Worm (Caenorhabditis elegans) whole organism, early embryonic: ENCODE measurements around the gene cest-8.

Experiments used
- B0310.2 ChIP-seq: sonication (generic microtip); optimal IDR thresholded peaks from 2 replicates; lab custom pipeline; 2016; ENCODE audit warnings: mild to moderate bottlenecking, missing genetic modification characterization, missing compliant biosample characterization
- F13C5.2 ChIP-seq: sonication (generic microtip); optimal IDR thresholded peaks from 2 replicates; lab custom pipeline; 2017; ENCODE audit warnings: mild to moderate bottlenecking, missing genetic modification characterization, inconsistent platforms, missing compliant biosample characterization
- aly-1 ChIP-seq: sonication (generic microtip); optimal IDR thresholded peaks from 2 replicates; lab custom pipeline; 2016; ENCODE audit warnings: missing genetic modification characterization, missing compliant biosample characterization
- ama-1 ChIP-seq: fragments of 150-350 bp; optimal IDR thresholded peaks from 2 replicates; lab custom pipeline; 2014
- ceh-36 ChIP-seq: sonication (generic microtip); optimal IDR thresholded peaks from 2 replicates; lab custom pipeline; 2016; ENCODE audit warnings: missing genetic modification characterization, inconsistent platforms, missing compliant biosample characterization
- ets-7 ChIP-seq: sonication (generic microtip); optimal IDR thresholded peaks from 2 replicates; lab custom pipeline; 2016; ENCODE audit warnings: missing genotype, missing genetic modification characterization, missing compliant biosample characterization
- flt-1 ChIP-seq: fragments of 200-800 bp; sonication (Bioruptor generic); IDR thresholded peaks from 2 replicates; pipeline ENCODE4 v1.3.6; 2022; ENCODE audit warnings: missing genetic modification characterization, missing compliant biosample characterization
- scrt-1 ChIP-seq: fragments of 200-800 bp; sonication (Bioruptor generic); IDR thresholded peaks from 2 replicates; pipeline ENCODE4 v1.3.6; 2022; ENCODE audit warnings: missing genetic modification characterization, missing compliant biosample characterization
- tra-4 ChIP-seq: sonication (generic microtip); optimal IDR thresholded peaks from 2 replicates; lab custom pipeline; 2017; ENCODE audit warnings: missing genetic modification characterization, missing compliant biosample characterization

- TF ChIP-seq F13C5.2 (tag; lab: Kevin White, UChicago) (no peak), ama-1 (lab: Kevin White, UChicago) (no peak), aly-1 (tag; lab: Kevin White, UChicago) (no peak), ets-7 (no peak), flt-1 (GFP tag; lab: Robert Waterston, UW) (no peak), ceh-36 (tag; lab: Kevin White, UChicago) (no peak), tra-4 (tag; lab: Kevin White, UChicago) (no peak), B0310.2 (tag; lab: Kevin White, UChicago) (no peak), scrt-1 (GFP tag; lab: Robert Waterston, UW) (no peak)
These were observed 15.0 kb downstream of the cest-8 start for ce11 chrX:12234424-12234823.
